Worm (Caenorhabditis elegans) whole organism, L4 larva: ENCODE measurements around the gene oac-7.

ENCODE experiments used
- ceh-62 ChIP-seq: sonication (generic microtip); optimal IDR thresholded peaks from 2 replicates; lab custom pipeline; 2017; ENCODE audit warnings: missing biosample characterization, missing genetic modification characterization
- hmg-1.1 ChIP-seq: fragments of 200-800 bp; sonication (Bioruptor generic); IDR thresholded peaks from 2 replicates; pipeline ENCODE4 v1.3.6; 2022; ENCODE audit warnings: missing genetic modification reagents, missing genetic modification characterization, missing compliant biosample characterization
- mxl-2 ChIP-seq: fragments of 200-800 bp; sonication (Bioruptor generic); conservative IDR thresholded peaks from 2 replicates; pipeline ENCODE4 v1.3.6; 2022; ENCODE audit warnings: missing genetic modification reagents, missing genetic modification characterization, missing compliant biosample characterization
- nhr-102 ChIP-seq: sonication (generic microtip); optimal IDR thresholded peaks from 2 replicates; lab custom pipeline; 2016; ENCODE audit warnings: mild to moderate bottlenecking, missing genetic modification characterization, moderate library complexity, missing compliant biosample characterization
- nhr-111 ChIP-seq: fragments of 200-800 bp; sonication (Bioruptor generic); optimal IDR thresholded peaks from 2 replicates; lab custom pipeline; 2018; ENCODE audit warnings: mild to moderate bottlenecking, missing genetic modification characterization, missing compliant biosample characterization

oac-7 gene

DNA sequence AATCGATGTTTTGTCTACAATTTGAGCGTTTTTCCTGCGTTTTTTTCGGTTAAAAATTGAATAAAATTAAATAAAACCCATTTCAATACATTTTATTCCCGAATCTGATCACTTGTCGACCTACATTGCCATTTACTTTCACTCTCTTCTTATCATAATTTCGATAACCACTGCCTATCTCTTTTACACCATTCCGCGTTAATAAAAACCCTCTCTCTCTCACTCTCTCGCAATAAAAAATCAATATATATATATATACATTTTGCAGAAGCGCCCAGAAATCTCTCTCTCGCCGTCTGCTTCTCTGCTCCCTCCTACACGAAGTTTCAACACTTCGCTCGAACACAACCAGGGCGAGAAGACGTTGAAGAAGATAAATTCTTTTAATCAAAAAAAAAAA is 47.6 kb downstream of the oac-7 start, which contains the start of gene pptr-1 (continued):
- TF ChIP-seq nhr-102 (tag; lab: Kevin White, UChicago) (peak; percentile 25), nhr-111 (GFP tag; lab: Kevin White, UChicago) (no peak), hmg-1.1 (GFP tag; lab: Robert Waterston, UW) (0 out of 2 replicates have a peak, but pooled peaks have one; percentile 15)

DNA sequence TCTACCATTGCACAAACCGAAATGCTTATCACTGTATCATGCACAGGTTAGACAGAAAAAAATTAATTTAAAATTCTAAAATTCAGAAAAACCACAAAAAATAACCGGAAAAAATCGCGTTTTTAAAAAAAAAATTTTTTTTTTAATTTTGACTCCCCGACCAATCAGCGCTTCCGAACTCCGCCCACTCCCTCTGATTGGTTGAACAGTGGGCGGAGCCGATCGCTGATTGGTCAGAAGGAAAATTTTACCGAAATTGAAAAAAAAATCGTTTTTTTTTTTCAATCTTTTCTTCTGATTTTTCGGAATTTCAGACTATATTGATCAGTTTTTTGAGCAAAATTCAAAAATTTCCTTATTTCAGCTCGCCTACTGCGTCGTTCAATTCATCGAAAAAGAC is 51.7 kb downstream of the oac-7 start:
- TF ChIP-seq mxl-2 (GFP tag; lab: Robert Waterston, UW) (no peak), ceh-62 (tag; lab: Kevin White, UChicago) (no peak)
